Worm (Caenorhabditis elegans): Measurements from ENCODE around the gene rilp-1.

rilp-1 gene

ce11 chrIII:3634873-3635272 is 1.1 kb upstream of the rilp-1 start:
- TF ChIP-seq lin-13 (GFP tag; optimal IDR thresholded peaks at IDR 0.05) (no peak), unc-130 (GFP tag; optimal IDR thresholded peaks at IDR 0.05) (no peak), lir-3 (tag; optimal IDR thresholded peaks at IDR 0.05) (no peak), fos-1 (tag; optimal IDR thresholded peaks at IDR 0.05) (no peak), lin-1 (GFP tag; IDR thresholded peaks at IDR 0.05) (no peak), mxl-3 (GFP tag; optimal IDR thresholded peaks at IDR 0.05) (no peak), F26F4.8 (GFP tag; conservative IDR thresholded peaks at IDR 0.05) (no peak), nhr-48 (tag; optimal IDR thresholded peaks at IDR 0.05) (no peak), dmd-6 (GFP tag; IDR thresholded peaks at IDR 0.05) (no peak), T20F7.1 (GFP tag; optimal IDR thresholded peaks at IDR 0.05) (no peak), hlh-11 (tag; optimal IDR thresholded peaks at IDR 0.05) (no peak), cey-2 (tag; optimal IDR thresholded peaks at IDR 0.05; ENCODE audit: borderline replicate concordance, insufficient read depth) (no peak), fkh-10 (GFP tag; optimal IDR thresholded peaks at IDR 0.05) (no peak), arid-1 (GFP tag; conservative IDR thresholded peaks at IDR 0.05) (no peak), vab-7 (GFP tag; IDR thresholded peaks at IDR 0.05) (no peak), ceh-44 (GFP tag; IDR thresholded peaks at IDR 0.05) (no peak)

- TF ChIP-seq php-3 (GFP tag; IDR thresholded peaks at IDR 0.05) (no peak), hlh-30 (tag; optimal IDR thresholded peaks at IDR 0.05; ENCODE audit: insufficient read depth) (peak; percentile 76), madf-5 (GFP tag; IDR thresholded peaks at IDR 0.05) (no peak), lin-39 (tag; optimal IDR thresholded peaks at IDR 0.05) (no peak), jun-1 (tag; optimal IDR thresholded peaks at IDR 0.05) (no peak), pha-4 (GFP tag; IDR thresholded peaks at IDR 0.05) (no peak), pha-4 (tag; optimal IDR thresholded peaks at IDR 0.05) (peak; percentile 49), pqm-1 (tag; optimal IDR thresholded peaks at IDR 0.05) (no peak), mep-1 (tag; optimal IDR thresholded peaks at IDR 0.05) (peak; percentile 10), daf-16 (GFP tag; optimal IDR thresholded peaks at IDR 0.05) (no peak), daf-16 (tag; optimal IDR thresholded peaks at IDR 0.05) (peak; percentile 41), nhr-102 (tag; optimal IDR thresholded peaks at IDR 0.05) (no peak), egl-43 (GFP tag; IDR thresholded peaks at IDR 0.05) (no peak), nhr-111 (GFP tag; optimal IDR thresholded peaks at IDR 0.05) (no peak), nhr-25 (tag; optimal IDR thresholded peaks at IDR 0.05; ENCODE audit: borderline replicate concordance, insufficient read depth) (no peak), aha-1 (tag) (no peak), F37D6.2 (tag; optimal IDR thresholded peaks at IDR 0.05) (no peak), zip-11 (GFP tag; IDR thresholded peaks at IDR 0.05) (no peak), unc-62 (GFP tag; optimal IDR thresholded peaks at IDR 0.05 in 1 of 2) (peak in 1 of 2 experiments; percentile 88), unc-62 (tag; optimal IDR thresholded peaks at IDR 0.05) (no peak), dve-1 (tag; optimal IDR thresholded peaks at IDR 0.05; ENCODE audit: insufficient read depth) (peak; percentile 14), ctbp-1 (GFP tag; IDR thresholded peaks at IDR 0.05) (no peak), daf-12 (tag; optimal IDR thresholded peaks at IDR 0.05) (no peak), tra-1 (GFP tag; IDR thresholded peaks at IDR 0.05) (no peak), unc-130 (GFP tag; optimal IDR thresholded peaks at IDR 0.05) (no peak), nhr-11 (tag; optimal IDR thresholded peaks at IDR 0.05) (no peak), gei-8 (GFP tag; optimal IDR thresholded peaks at IDR 0.05) (no peak), arid-1 (GFP tag; conservative IDR thresholded peaks at IDR 0.05) (no peak), ztf-11 (tag; optimal IDR thresholded peaks at IDR 0.05) (no peak), lin-38 (GFP tag; IDR thresholded peaks at IDR 0.05) (no peak), snpc-4 (tag; optimal IDR thresholded peaks at IDR 0.05) (no peak), mdl-1 (tag; optimal IDR thresholded peaks at IDR 0.05) (peak in 1 of 2 experiments; percentile 57), dmd-6 (GFP tag; IDR thresholded peaks at IDR 0.05) (peak; percentile 54; the same call in 1 of the 2 replicates), skn-1 (tag; optimal IDR thresholded peaks at IDR 0.05) (no peak), mxl-2 (GFP tag; conservative IDR thresholded peaks at IDR 0.05) (no peak), lin-29 (GFP tag; IDR thresholded peaks at IDR 0.05) (no peak), D1046.2 (GFP tag; IDR thresholded peaks at IDR 0.05) (no peak)
Measured at ce11 chrIII:3637251-3637989, 1.5 kb downstream of the rilp-1 start.
